Fruit fly (Drosophila melanogaster) whole organism, prepupa: ENCODE data around the gene Cyp310a1.

Experiments
- Blimp-1 ChIP-seq: fragments of 200-800 bp; sonication (Bioruptor generic); optimal IDR thresholded peaks from 3 replicates; lab custom pipeline; 2017; ENCODE audit warnings: missing biosample characterization, missing genetic modification characterization, mild to moderate bottlenecking, moderate library complexity, missing genetic modification reagents
- CG10631 ChIP-seq: fragments of 200-800 bp; sonication (Bioruptor generic); optimal IDR thresholded peaks from 2 replicates; lab custom pipeline; 2016; ENCODE audit warnings: missing biosample characterization, missing genetic modification characterization
- CG11294 ChIP-seq: fragments of 200-800 bp; sonication (Bioruptor generic); IDR thresholded peaks from 2 replicates; pipeline ENCODE4 v1.3.6; 2022; ENCODE audit warnings: missing biosample characterization, missing genetic modification characterization
- CG11762 ChIP-seq: fragments of 200-800 bp; sonication (Bioruptor generic); optimal IDR thresholded peaks from 3 replicates; lab custom pipeline; 2016; ENCODE audit warnings: missing biosample characterization, missing genetic modification characterization; ENCODE audit not compliant: insufficient read depth
- CG11902 ChIP-seq: fragments of 200-800 bp; sonication (Bioruptor generic); optimal IDR thresholded peaks from 3 replicates; lab custom pipeline; 2016; ENCODE audit warnings: missing biosample characterization, missing genetic modification characterization
- CG15336 ChIP-seq: fragments of 200-800 bp; sonication (Bioruptor generic); IDR thresholded peaks from 2 replicates; pipeline ENCODE4 v1.3.6; 2022; ENCODE audit warnings: missing biosample characterization, missing genetic modification characterization
- CG1621 ChIP-seq: fragments of 200-800 bp; sonication (Bioruptor generic); optimal IDR thresholded peaks from 3 replicates; lab custom pipeline; 2018; ENCODE audit warnings: missing biosample characterization, mild to moderate bottlenecking, missing genetic modification characterization
- CG16779 ChIP-seq: fragments of 200-800 bp; sonication (Bioruptor generic); optimal IDR thresholded peaks from 3 replicates; lab custom pipeline; 2017; ENCODE audit warnings: missing biosample characterization, mild to moderate bottlenecking, missing genetic modification characterization
- CG3032 ChIP-seq: fragments of 200-800 bp; optimal IDR thresholded peaks from 2 replicates; lab custom pipeline; 2019; ENCODE audit warnings: missing biosample characterization, mild to moderate bottlenecking, missing genetic modification characterization, moderate library complexity
- CG32006 ChIP-seq: fragments of 200-800 bp; sonication (Bioruptor generic); optimal IDR thresholded peaks from 3 replicates; lab custom pipeline; 2017; ENCODE audit warnings: missing biosample characterization, mild to moderate bottlenecking, missing genetic modification characterization
- CG34406 ChIP-seq: fragments of 200-800 bp; sonication (Bioruptor generic); optimal IDR thresholded peaks from 3 replicates; lab custom pipeline; 2016; ENCODE audit warnings: missing biosample characterization, missing genetic modification characterization
- CG4318 ChIP-seq: fragments of 200-800 bp; sonication (Bioruptor generic); optimal IDR thresholded peaks from 3 replicates; lab custom pipeline; 2017; ENCODE audit warnings: missing biosample characterization, mild to moderate bottlenecking, missing genetic modification characterization
- CG6792 ChIP-seq: fragments of 200-800 bp; sonication (Bioruptor generic); optimal IDR thresholded peaks from 3 replicates; lab custom pipeline; 2016; ENCODE audit warnings: missing biosample characterization, missing genetic modification characterization
- CG6808 ChIP-seq: fragments of 200-800 bp; sonication (Bioruptor generic); optimal IDR thresholded peaks from 3 replicates; lab custom pipeline; 2017; ENCODE audit warnings: missing biosample characterization, missing genetic modification characterization, mild to moderate bottlenecking, moderate library complexity, missing genetic modification reagents
- CG6854 ChIP-seq: fragments of 200-800 bp; sonication (Bioruptor generic); optimal IDR thresholded peaks from 2 replicates; lab custom pipeline; 2017; ENCODE audit warnings: missing biosample characterization, mild to moderate bottlenecking, missing genetic modification characterization
- CG7368 ChIP-seq: fragments of 200-800 bp; sonication (Bioruptor generic); optimal IDR thresholded peaks from 3 replicates; lab custom pipeline; 2016; ENCODE audit warnings: missing biosample characterization, missing genetic modification characterization
- CG8119 ChIP-seq: fragments of 200-800 bp; sonication (Bioruptor generic); IDR thresholded peaks from 3 replicates; pipeline ENCODE4 v1.3.6; 2022; ENCODE audit warnings: missing biosample characterization, missing genetic modification characterization
- CG8319 ChIP-seq: fragments of 200-800 bp; sonication (Bioruptor generic); optimal IDR thresholded peaks from 3 replicates; lab custom pipeline; 2016; ENCODE audit warnings: missing biosample characterization, missing genetic modification characterization
- CG8632 ChIP-seq: fragments of 200-800 bp; sonication (Bioruptor generic); optimal IDR thresholded peaks from 3 replicates; lab custom pipeline; 2016; ENCODE audit warnings: missing biosample characterization, missing genetic modification characterization
- CG9139 ChIP-seq: fragments of 200-800 bp; sonication (Bioruptor generic); optimal IDR thresholded peaks from 3 replicates; lab custom pipeline; 2017; ENCODE audit warnings: missing biosample characterization, mild to moderate bottlenecking, missing genetic modification characterization
- Eip78C ChIP-seq: fragments of 200-800 bp; sonication (Bioruptor generic); peaks from one replicate; lab custom pipeline; 2016; ENCODE audit warnings: missing biosample characterization, missing genetic modification characterization
- Eip93F ChIP-seq: fragments of 200-800 bp; sonication (Bioruptor generic); optimal IDR thresholded peaks from 2 replicates; lab custom pipeline; 2016; ENCODE audit warnings: missing biosample characterization, mild to moderate bottlenecking, missing genetic modification characterization
- Ets21C ChIP-seq: fragments of 200-800 bp; sonication (Bioruptor generic); optimal IDR thresholded peaks from 3 replicates; lab custom pipeline; 2016; ENCODE audit warnings: missing biosample characterization, missing genetic modification characterization
- Ets96B ChIP-seq: fragments of 200-800 bp; optimal IDR thresholded peaks from 2 replicates; lab custom pipeline; 2019; ENCODE audit warnings: missing biosample characterization, mild to moderate bottlenecking, missing genetic modification characterization, moderate library complexity
- Hr4 ChIP-seq: fragments of 200-800 bp; sonication (Bioruptor generic); optimal IDR thresholded peaks from 3 replicates; lab custom pipeline; 2016; ENCODE audit warnings: missing biosample characterization, missing genetic modification characterization
- Lpt ChIP-seq: fragments of 200-800 bp; sonication (Bioruptor generic); optimal IDR thresholded peaks from 3 replicates; lab custom pipeline; 2016; ENCODE audit warnings: missing biosample characterization, missing genetic modification characterization
- Met ChIP-seq: fragments of 200-800 bp; sonication (Bioruptor generic); optimal IDR thresholded peaks from 3 replicates; lab custom pipeline; 2016; ENCODE audit warnings: missing biosample characterization, missing genetic modification characterization
- Smox ChIP-seq: fragments of 200-800 bp; sonication (Bioruptor generic); optimal IDR thresholded peaks from 3 replicates; lab custom pipeline; 2016; ENCODE audit warnings: missing biosample characterization, missing genetic modification characterization
- Sox102F ChIP-seq: fragments of 200-800 bp; sonication (Bioruptor generic); optimal IDR thresholded peaks from 2 replicates; lab custom pipeline; 2016; ENCODE audit warnings: missing biosample characterization, mild to moderate bottlenecking, missing genetic modification characterization
- Sox14 ChIP-seq: fragments of 200-800 bp; sonication (Bioruptor generic); optimal IDR thresholded peaks from 3 replicates; lab custom pipeline; 2016; ENCODE audit warnings: missing biosample characterization, missing genetic modification characterization
- Sox15 ChIP-seq: fragments of 200-800 bp; sonication (Bioruptor generic); optimal IDR thresholded peaks from 3 replicates; lab custom pipeline; 2016; ENCODE audit warnings: missing biosample characterization, missing genetic modification characterization
- cyc ChIP-seq: fragments of 200-800 bp; sonication (Bioruptor generic); optimal IDR thresholded peaks from 3 replicates; lab custom pipeline; 2016; ENCODE audit warnings: missing biosample characterization, missing genetic modification characterization
- dsx ChIP-seq: fragments of 200-800 bp; optimal IDR thresholded peaks from 3 replicates; lab custom pipeline; 2019; ENCODE audit warnings: missing biosample characterization, mild to moderate bottlenecking, missing genetic modification characterization, moderate library complexity; ENCODE audit not compliant: poor library complexity, severe bottlenecking
- eg ChIP-seq: fragments of 200-800 bp; sonication (Bioruptor generic); IDR thresholded peaks from 3 replicates; pipeline ENCODE4 v1.3.6; 2022; ENCODE audit warnings: missing biosample characterization, missing genetic modification characterization
- fd59A ChIP-seq: fragments of 200-800 bp; sonication (Bioruptor generic); optimal IDR thresholded peaks from 2 replicates; lab custom pipeline; 2017; ENCODE audit warnings: missing biosample characterization, mild to moderate bottlenecking, missing genetic modification characterization, missing genetic modification reagents
- fd85E ChIP-seq: fragments of 200-800 bp; sonication (Bioruptor generic); optimal IDR thresholded peaks from 3 replicates; lab custom pipeline; 2016; ENCODE audit warnings: missing biosample characterization, missing genetic modification characterization
- fkh ChIP-seq: fragments of 200-800 bp; sonication (Bioruptor generic); optimal IDR thresholded peaks from 3 replicates; lab custom pipeline; 2017; ENCODE audit warnings: missing biosample characterization, mild to moderate bottlenecking, missing genetic modification characterization, moderate library complexity
- lz ChIP-seq: fragments of 200-800 bp; sonication (Bioruptor generic); optimal IDR thresholded peaks from 3 replicates; lab custom pipeline; 2016; ENCODE audit warnings: missing biosample characterization, missing genetic modification characterization
- net ChIP-seq: fragments of 200-800 bp; sonication (Bioruptor generic); optimal IDR thresholded peaks from 3 replicates; lab custom pipeline; 2016; ENCODE audit warnings: missing biosample characterization, missing genetic modification characterization
- salr ChIP-seq, 2 experiments: fragments of 200-800 bp; sonication (Bioruptor generic); optimal IDR thresholded peaks; 3 replicates each; lab custom pipeline; 2016 to 2018; ENCODE audit warnings: missing biosample characterization in 2 of 2, missing genetic modification characterization in 2 of 2, mild to moderate bottlenecking in 1 of 2
- spab ChIP-seq: fragments of 200-800 bp; sonication (Bioruptor generic); optimal IDR thresholded peaks from 2 replicates; lab custom pipeline; 2017; ENCODE audit warnings: missing biosample characterization, mild to moderate bottlenecking, missing genetic modification characterization, missing genetic modification reagents
- ss ChIP-seq, 2 experiments: fragments of 200-800 bp; sonication (Bioruptor generic); optimal IDR thresholded peaks; 2 replicates in 1 of 2; 3 replicates in 1 of 2; lab custom pipeline; 2017 to 2018; ENCODE audit warnings: mild to moderate bottlenecking in 2 of 2, missing biosample characterization in 2 of 2, missing genetic modification characterization in 2 of 2, moderate library complexity in 1 of 2
- svp ChIP-seq: fragments of 200-800 bp; sonication (Bioruptor generic); peaks from one replicate; lab custom pipeline; 2016; ENCODE audit warnings: missing biosample characterization, missing genetic modification characterization
- topi ChIP-seq: fragments of 200-800 bp; sonication (Bioruptor generic); optimal IDR thresholded peaks from 3 replicates; lab custom pipeline; 2016; ENCODE audit warnings: missing biosample characterization, missing genetic modification characterization
- vri ChIP-seq: fragments of 200-800 bp; sonication (Bioruptor generic); optimal IDR thresholded peaks from 3 replicates; lab custom pipeline; 2016; ENCODE audit warnings: missing biosample characterization, mild to moderate bottlenecking, missing genetic modification characterization

The Cyp310a1 gene

dm6 chr2L:18626987-18627386 is 25.8 kb downstream of the Cyp310a1 start (continued):
- TF ChIP-seq Ets96B (tag; lab: Kevin White, UChicago) (no peak), net (no peak), dsx (no peak), vri (GFP tag; lab: Kevin White, UChicago) (peak; percentile 77), CG6808 (GFP tag; lab: Kevin White, UChicago) (no peak), Sox14 (GFP tag; lab: Kevin White, UChicago) (no peak), CG9139 (GFP tag; lab: Kevin White, UChicago) (no peak), spab (GFP tag; lab: Kevin White, UChicago) (no peak), Hr4 (GFP tag; lab: Kevin White, UChicago) (no peak), lz (no peak), topi (GFP tag; lab: Kevin White, UChicago) (peak; percentile 30), fkh (GFP tag; lab: Kevin White, UChicago) (peak; percentile 98), CG11762 (GFP tag; lab: Kevin White, UChicago) (no peak), Lpt (no peak), CG11294 (GFP tag; lab: Robert Waterston, UW) (no peak), CG8319 (GFP tag; lab: Kevin White, UChicago) (no peak), CG16779 (tag; lab: Kevin White, UChicago) (no peak), salr (GFP tag; optimal IDR thresholded peaks at IDR 0.05; lab: Kevin White, UChicago) (no peak), ss (GFP tag; optimal IDR thresholded peaks at IDR 0.05; lab: Kevin White, UChicago) (no peak), CG8632 (GFP tag; lab: Kevin White, UChicago) (peak; percentile 12), eg (GFP tag; lab: Robert Waterston, UW) (no peak), Sox102F (GFP tag; lab: Kevin White, UChicago) (peak; percentile 33), Ets21C (no peak), fd85E (GFP tag; lab: Kevin White, UChicago) (no peak), Blimp-1 (GFP tag; lab: Kevin White, UChicago) (no peak), CG11902 (GFP tag; lab: Kevin White, UChicago) (no peak), CG6854 (GFP tag; lab: Kevin White, UChicago) (no peak), CG32006 (no peak), CG10631 (GFP tag; lab: Kevin White, UChicago) (no peak)

DNA sequence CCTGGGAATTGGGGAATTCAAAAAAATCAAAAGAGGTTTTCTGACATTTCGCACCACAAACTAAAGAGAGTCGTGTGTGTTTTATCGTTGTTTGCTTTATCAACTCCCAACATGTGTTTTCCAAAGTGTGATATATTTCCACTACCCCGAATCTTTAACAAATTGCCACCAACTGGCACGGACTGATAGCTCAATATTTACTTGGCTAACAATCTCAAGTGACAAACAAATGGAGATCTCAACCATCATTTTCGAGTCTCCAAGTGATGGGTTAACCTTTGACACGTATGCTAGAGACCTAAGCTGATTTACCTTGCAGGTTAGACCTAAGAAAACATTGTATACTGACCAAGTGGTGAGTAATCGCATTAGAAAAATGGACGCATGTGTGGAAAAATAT is 27.3 kb downstream of the Cyp310a1 start:
- TF ChIP-seq fd59A (GFP tag; lab: Kevin White, UChicago) (no peak), fkh (GFP tag; lab: Kevin White, UChicago) (peak; percentile 87)
- TF ChIP-seq, all 60 proteins: peak for 1

dm6 chr2L:18625009-18625408 is 27.8 kb downstream of the Cyp310a1 start:
- TF ChIP-seq CG34406 (GFP tag; lab: Kevin White, UChicago): no peak
- TF ChIP-seq vri (GFP tag; lab: Kevin White, UChicago): peak; percentile 8
- no peak for TF ChIP-seq CG8632 (GFP tag; lab: Kevin White, UChicago)
- TF ChIP-seq, all 60 proteins: peak for 1

DNA sequence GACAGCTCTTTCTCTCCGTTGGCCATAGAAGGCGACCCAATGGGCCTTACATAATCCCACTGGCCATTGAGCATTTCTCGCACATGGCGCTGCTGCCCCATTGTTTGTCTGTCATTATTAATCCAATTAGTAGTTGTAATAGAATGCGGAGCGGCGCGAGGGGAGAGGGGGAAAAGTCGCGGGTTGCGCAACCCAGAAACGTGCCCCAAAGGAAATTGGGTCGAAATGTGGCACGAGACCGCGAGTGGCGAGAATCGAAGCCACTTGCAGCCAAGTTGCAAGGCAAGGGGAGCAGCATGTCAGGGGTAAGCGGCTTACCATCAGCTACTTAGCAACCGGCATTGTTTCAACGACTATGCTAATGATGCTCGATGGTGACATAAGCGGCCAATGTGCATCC is 28.4 kb downstream of the Cyp310a1 start:
- no peak for TF ChIP-seq CG1621 (tag; lab: Kevin White, UChicago)
- TF ChIP-seq salr (GFP tag; optimal IDR thresholded peaks at IDR 0.05; lab: Kevin White, UChicago): no peak

DNA sequence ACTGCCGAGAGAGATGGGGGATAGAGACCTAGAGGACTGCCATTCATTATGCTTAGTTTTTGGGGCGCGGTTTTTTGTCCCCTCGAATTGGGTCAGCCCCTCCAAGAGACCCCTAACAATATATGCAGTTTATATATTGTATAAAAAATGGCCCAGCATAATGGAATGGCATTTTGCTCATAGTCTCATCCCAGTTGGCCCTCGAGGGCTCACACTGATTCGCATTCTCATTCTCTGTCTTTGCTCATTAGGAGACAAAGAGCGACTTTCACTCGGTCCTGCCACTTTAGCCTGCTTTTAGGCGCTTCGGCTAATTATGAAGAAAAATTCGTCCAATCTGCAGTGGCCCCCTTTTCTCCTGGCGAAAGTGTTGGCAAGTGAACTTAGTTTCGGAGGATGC is 29.4 kb downstream of the Cyp310a1 start:
- TF ChIP-seq Eip78C (GFP tag; lab: Kevin White, UChicago) (peak; percentile 59), CG32006 (no peak), CG3032 (tag; lab: Kevin White, UChicago) (no peak), Met (GFP tag; lab: Kevin White, UChicago) (no peak), Sox14 (GFP tag; lab: Kevin White, UChicago) (no peak), CG15336 (GFP tag; lab: Robert Waterston, UW) (no peak), cyc (GFP tag; lab: Kevin White, UChicago) (no peak), Eip93F (GFP tag; lab: Kevin White, UChicago) (no peak), Sox15 (GFP tag; lab: Kevin White, UChicago) (no peak), CG34406 (GFP tag; lab: Kevin White, UChicago) (no peak), svp (peak; percentile 51), ss (GFP tag; optimal IDR thresholded peaks at IDR 0.05; lab: Kevin White, UChicago) (no peak), CG7368 (no peak), CG8119 (GFP tag; lab: Robert Waterston, UW) (no peak), CG4318 (GFP tag; lab: Kevin White, UChicago) (no peak), Smox (GFP tag; lab: Kevin White, UChicago) (no peak), CG6792 (GFP tag; lab: Kevin White, UChicago) (no peak)
- TF ChIP-seq, all 60 proteins: peak for 2
